Worm (Caenorhabditis elegans) whole organism, young adult: ENCODE results near the gene Y53C12A.8.

Source experiments
- B0019.2 ChIP-seq: fragments of 200-800 bp; sonication (Bioruptor generic); conservative IDR thresholded peaks from 2 replicates; pipeline ENCODE4 v1.3.6; 2022; ENCODE audit warnings: missing genetic modification reagents, missing genetic modification characterization, missing compliant biosample characterization
- B0035.1 ChIP-seq: sonication (generic microtip); optimal IDR thresholded peaks from 2 replicates; lab custom pipeline; 2016; ENCODE audit warnings: missing genetic modification characterization, mild to moderate bottlenecking, missing compliant biosample characterization, missing genotype, missing genetic modification reagents
- D2030.7 ChIP-seq: fragments of 200-800 bp; sonication (Bioruptor generic); IDR thresholded peaks from 2 replicates; pipeline ENCODE4 v1.3.6; 2022; ENCODE audit warnings: missing genetic modification reagents, missing genetic modification characterization, missing compliant biosample characterization
- F22D6.2 ChIP-seq: sonication (generic microtip); optimal IDR thresholded peaks from 2 replicates; lab custom pipeline; 2016; ENCODE audit warnings: mild to moderate bottlenecking, missing genetic modification characterization, missing compliant biosample characterization
- F33H1.4 ChIP-seq: fragments of 200-800 bp; sonication (Bioruptor generic); IDR thresholded peaks from 2 replicates; pipeline ENCODE4 v1.3.6; 2022; ENCODE audit warnings: missing genetic modification reagents, missing genetic modification characterization, missing compliant biosample characterization
- F49E8.2 ChIP-seq: sonication (generic microtip); optimal IDR thresholded peaks from 3 replicates; lab custom pipeline; 2017; ENCODE audit warnings: missing genetic modification characterization, mild to moderate bottlenecking, missing compliant biosample characterization, antibody characterized with exemption, moderate library complexity; ENCODE audit not compliant: insufficient read depth
- F52B5.7 ChIP-seq: sonication (generic microtip); optimal IDR thresholded peaks from 2 replicates; lab custom pipeline; 2016; ENCODE audit warnings: mild to moderate bottlenecking, missing genetic modification characterization, missing compliant biosample characterization
- Y53G8AR.9 ChIP-seq: fragments of 200-800 bp; sonication (Bioruptor generic); conservative IDR thresholded peaks from 2 replicates; pipeline ENCODE4 v1.3.6; 2022; ENCODE audit warnings: missing genetic modification reagents, missing genetic modification characterization, missing compliant biosample characterization
- akir-1 ChIP-seq: fragments of 200-800 bp; sonication (Bioruptor generic); optimal IDR thresholded peaks from 2 replicates; lab custom pipeline; 2018; ENCODE audit warnings: mild to moderate bottlenecking, missing genetic modification characterization, moderate library complexity, missing compliant biosample characterization
- ama-1 ChIP-seq, 3 experiments: fragments of 150-350 bp in 1 of 3; sonication (generic microtip) in 2 of 3; optimal IDR thresholded peaks; 2 replicates each; lab custom pipeline; 2014 to 2018; ENCODE audit warnings: missing biosample characterization in 2 of 3, missing genetic modification characterization in 2 of 3, missing genetic modification reagents in 2 of 3
- atf-7 ChIP-seq: sonication (generic microtip); optimal IDR thresholded peaks from 2 replicates; lab custom pipeline; 2017; ENCODE audit warnings: mild to moderate bottlenecking, missing genetic modification characterization, missing compliant biosample characterization
- athp-1 ChIP-seq: sonication (generic microtip); optimal IDR thresholded peaks from 2 replicates; lab custom pipeline; 2017; ENCODE audit warnings: mild to moderate bottlenecking, missing genetic modification characterization, missing compliant biosample characterization
- bed-1 ChIP-seq: fragments of 200-800 bp; sonication (Bioruptor generic); IDR thresholded peaks from 2 replicates; pipeline ENCODE4 v1.3.6; 2022; ENCODE audit warnings: missing genetic modification reagents, missing genetic modification characterization, missing compliant biosample characterization
- ceh-100 ChIP-seq: fragments of 200-800 bp; sonication (Bioruptor generic); IDR thresholded peaks from 2 replicates; pipeline ENCODE4 v1.3.6; 2022; ENCODE audit warnings: missing genetic modification reagents, missing genetic modification characterization, missing compliant biosample characterization
- ceh-27 ChIP-seq: fragments of 200-800 bp; sonication (Bioruptor generic); optimal IDR thresholded peaks from 2 replicates; lab custom pipeline; 2018; ENCODE audit warnings: mild to moderate bottlenecking, missing genetic modification characterization, moderate library complexity, missing compliant biosample characterization
- ceh-40 ChIP-seq: fragments of 200-800 bp; sonication (Bioruptor generic); IDR thresholded peaks from 2 replicates; pipeline ENCODE4 v1.3.6; 2022; ENCODE audit warnings: missing genetic modification characterization, missing compliant biosample characterization
- dox-1 ChIP-seq: fragments of 200-800 bp; sonication (Bioruptor generic); IDR thresholded peaks from 2 replicates; pipeline ENCODE4 v1.3.6; 2022; ENCODE audit warnings: missing genetic modification reagents, missing genetic modification characterization, missing compliant biosample characterization
- dpl-1 ChIP-seq: fragments of 150-350 bp; optimal IDR thresholded peaks from 2 replicates; lab custom pipeline; 2014; ENCODE audit warnings: missing biosample characterization, missing genetic modification reagents, missing genetic modification characterization
- efl-1 ChIP-seq: fragments of 150-350 bp; optimal IDR thresholded peaks from 2 replicates; lab custom pipeline; 2014; ENCODE audit warnings: missing biosample characterization, missing genetic modification reagents, missing genetic modification characterization
- gei-17 ChIP-seq: fragments of 200-800 bp; sonication (Bioruptor generic); optimal IDR thresholded peaks from 2 replicates; lab custom pipeline; 2018; ENCODE audit warnings: mild to moderate bottlenecking, missing genetic modification characterization, missing compliant biosample characterization
- let-607 ChIP-seq, 2 experiments: fragments of 200-800 bp in 1 of 2; sonication (Bioruptor generic) in 1 of 2; sonication (generic microtip) in 1 of 2; optimal IDR thresholded peaks; 2 replicates each; lab custom pipeline; 2016 to 2018; ENCODE audit warnings: mild to moderate bottlenecking in 2 of 2, missing compliant biosample characterization in 2 of 2, missing genetic modification characterization in 2 of 2, moderate library complexity in 2 of 2, missing genotype in 1 of 2
- lin-26 ChIP-seq: fragments of 200-800 bp; sonication (Bioruptor generic); IDR thresholded peaks from 2 replicates; pipeline ENCODE4 v1.3.6; 2022; ENCODE audit warnings: missing genetic modification reagents, missing genetic modification characterization, missing compliant biosample characterization
- lir-1 ChIP-seq: fragments of 200-800 bp; sonication (Bioruptor generic); conservative IDR thresholded peaks from 2 replicates; pipeline ENCODE4 v1.3.6; 2022; ENCODE audit warnings: missing genetic modification reagents, missing genetic modification characterization, missing compliant biosample characterization
- lsy-27 ChIP-seq: sonication (generic microtip); optimal IDR thresholded peaks from 2 replicates; lab custom pipeline; 2017; ENCODE audit warnings: missing genetic modification characterization, mild to moderate bottlenecking, missing compliant biosample characterization, antibody characterized with exemption, missing genotype, borderline replicate concordance; ENCODE audit not compliant: insufficient read depth
- mcd-1 ChIP-seq: fragments of 200-800 bp; sonication (Bioruptor generic); IDR thresholded peaks from 2 replicates; pipeline ENCODE4 v1.3.6; 2022; ENCODE audit warnings: missing genetic modification reagents, missing genetic modification characterization, missing compliant biosample characterization
- mes-4 ChIP-seq: sonication (generic microtip); optimal IDR thresholded peaks from 2 replicates; lab custom pipeline; 2016; ENCODE audit warnings: missing genotype, missing genetic modification characterization, missing compliant biosample characterization
- mxl-1 ChIP-seq: sonication (generic microtip); optimal IDR thresholded peaks from 2 replicates; lab custom pipeline; 2016; ENCODE audit warnings: missing genetic modification characterization, missing compliant biosample characterization
- nhr-120 ChIP-seq: fragments of 200-800 bp; sonication (Bioruptor generic); IDR thresholded peaks from 2 replicates; pipeline ENCODE4 v1.3.6; 2022; ENCODE audit warnings: missing genetic modification characterization, missing compliant biosample characterization
- nhr-27 ChIP-seq: fragments of 200-800 bp; sonication (Bioruptor generic); optimal IDR thresholded peaks from 2 replicates; lab custom pipeline; 2018; ENCODE audit warnings: mild to moderate bottlenecking, missing genetic modification characterization, moderate library complexity, missing compliant biosample characterization
- pbrm-1 ChIP-seq: fragments of 200-800 bp; sonication (Bioruptor generic); IDR thresholded peaks from 2 replicates; pipeline ENCODE4 v1.3.6; 2022; ENCODE audit warnings: missing genetic modification reagents, missing genetic modification characterization, missing compliant biosample characterization
- sea-2 ChIP-seq: fragments of 200-800 bp; sonication (Bioruptor generic); IDR thresholded peaks from 2 replicates; pipeline ENCODE4 v1.3.6; 2022; ENCODE audit warnings: missing genetic modification characterization, missing compliant biosample characterization
- snpc-1.3 ChIP-seq: sonication (generic microtip); optimal IDR thresholded peaks from 2 replicates; lab custom pipeline; 2017; ENCODE audit warnings: missing genetic modification characterization, mild to moderate bottlenecking, missing compliant biosample characterization, antibody characterized with exemption, moderate library complexity, missing genotype, missing genetic modification reagents; ENCODE audit not compliant: insufficient read depth
- snpc-4 ChIP-seq, 5 experiments: fragments of 150-350 bp in 1 of 5; sonication (generic microtip) in 4 of 5; optimal IDR thresholded peaks; 2 replicates each; lab custom pipeline; 2014 to 2018; ENCODE audit warnings: missing genetic modification characterization in 5 of 5, missing biosample characterization in 3 of 5, antibody characterized with exemption in 2 of 5, mild to moderate bottlenecking in 2 of 5, missing compliant biosample characterization in 2 of 5, missing genotype in 2 of 5, moderate library complexity in 2 of 5, missing genetic modification reagents in 1 of 5
- sptf-2 ChIP-seq: fragments of 200-800 bp; sonication (Bioruptor generic); optimal IDR thresholded peaks from 2 replicates; lab custom pipeline; 2018; ENCODE audit warnings: mild to moderate bottlenecking, missing genetic modification characterization, missing compliant biosample characterization
- tbp1 ChIP-seq: fragments of 200-800 bp; sonication (Bioruptor generic); optimal IDR thresholded peaks from 2 replicates; lab custom pipeline; 2018; ENCODE audit warnings: mild to moderate bottlenecking, missing genetic modification characterization, missing compliant biosample characterization
- unc-130 ChIP-seq: sonication (generic microtip); optimal IDR thresholded peaks from 2 replicates; lab custom pipeline; 2016; ENCODE audit warnings: missing genetic modification reagents, missing genetic modification characterization, missing compliant biosample characterization
- xnd-1 ChIP-seq: sonication (generic microtip); optimal IDR thresholded peaks from 2 replicates; lab custom pipeline; 2016; ENCODE audit warnings: missing genotype, missing genetic modification reagents, missing genetic modification characterization, missing compliant biosample characterization
- ztf-18 ChIP-seq: sonication (generic microtip); optimal IDR thresholded peaks from 2 replicates; lab custom pipeline; 2016; ENCODE audit warnings: missing genotype, mild to moderate bottlenecking, missing genetic modification characterization, missing compliant biosample characterization
- ztf-25 ChIP-seq: fragments of 200-800 bp; sonication (Bioruptor generic); IDR thresholded peaks from 2 replicates; pipeline ENCODE4 v1.3.6; 2022; ENCODE audit warnings: missing genetic modification reagents, missing genetic modification characterization, missing compliant biosample characterization
- ztf-28 ChIP-seq: fragments of 200-800 bp; sonication (Bioruptor generic); IDR thresholded peaks from 2 replicates; pipeline ENCODE4 v1.3.6; 2022; ENCODE audit warnings: missing genetic modification reagents, missing genetic modification characterization, missing compliant biosample characterization

Y53C12A.8 gene

ce11 chrII:9718631-9719252 is 18.5 kb upstream of the Y53C12A.8 start, which contains the start of gene Y53C12A.11 (continued):
- TF ChIP-seq D2030.7 = peak; percentile 90
- peak; percentile 60; the same call in 1 of the 2 replicates for TF ChIP-seq B0019.2 (GFP tag; lab: Robert Waterston, UW)

DNA sequence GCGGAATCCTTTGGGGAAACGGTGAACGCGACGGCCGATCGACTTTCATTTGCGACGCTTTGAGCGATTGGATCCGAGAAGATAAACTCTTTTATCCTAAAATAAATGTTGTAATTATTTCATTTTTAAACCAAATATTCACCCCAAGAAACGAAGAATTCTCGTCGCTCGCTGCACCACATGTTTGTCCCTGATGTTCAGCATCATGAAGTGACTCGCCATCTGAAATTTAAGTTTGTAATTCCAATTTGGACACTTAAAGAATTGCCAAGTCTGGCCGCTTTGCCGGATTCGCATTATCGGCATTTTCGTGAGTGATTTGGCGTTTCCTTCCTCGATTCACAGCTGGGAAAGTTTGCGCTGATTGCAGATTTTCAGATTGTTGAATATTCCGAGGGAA is 17.6 kb upstream of the Y53C12A.8 start, which contains the start of gene Y53C12A.6:
Gene Y53C12A.6, minus strand, starts transcription at position 101 of the 400 bp plus-strand sequence.
- TF ChIP-seq F52B5.7 (no peak), snpc-1.3 (tag; lab: Kevin White, UChicago) (no peak), ama-1 (optimal IDR thresholded peaks at IDR 0.05; lab: Kevin White, UChicago) (no peak), ama-1 (GFP tag; optimal IDR thresholded peaks at IDR 0.05; lab: Kevin White, UChicago) (no peak), mxl-1 (tag; lab: Kevin White, UChicago) (no peak), lin-26 (GFP tag; lab: Robert Waterston, UW) (no peak), lir-1 (GFP tag; lab: Robert Waterston, UW) (no peak), akir-1 (GFP tag; lab: Kevin White, UChicago) (no peak), mcd-1 (GFP tag; lab: Robert Waterston, UW) (no peak), atf-7 (tag; lab: Kevin White, UChicago) (no peak)

DNA sequence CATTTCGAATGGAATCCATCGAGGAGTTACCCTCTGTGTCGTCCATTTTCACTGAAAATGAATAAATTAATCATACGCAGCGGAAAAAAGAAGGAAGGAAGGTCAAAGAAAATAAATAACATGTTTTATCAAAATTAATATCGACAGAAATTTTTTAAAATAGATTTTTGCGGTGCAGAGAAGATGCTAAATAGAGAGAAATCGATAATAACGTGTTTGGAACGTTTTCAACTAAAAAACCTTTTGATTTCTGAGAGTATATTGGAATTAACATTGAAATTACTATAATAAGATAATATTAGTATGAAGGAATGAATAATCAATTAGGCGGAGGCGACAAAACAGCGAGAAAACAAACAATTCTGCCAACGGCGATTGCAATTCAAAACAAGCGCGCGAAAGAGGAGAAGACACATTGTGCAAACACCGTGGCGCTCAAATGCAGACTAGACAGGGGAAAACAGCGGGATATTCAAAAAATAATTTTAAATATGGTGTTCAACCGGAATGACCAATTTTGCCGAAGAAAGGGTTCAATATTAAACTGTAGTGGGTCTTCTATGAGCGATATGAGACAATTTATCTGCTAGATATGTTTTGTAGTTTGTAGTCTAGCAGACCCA is 16.3 kb upstream of the Y53C12A.8 start, which contains the start of gene wee-1.3:
Gene wee-1.3, minus strand, starts transcription at position 51 of the 623 bp plus-strand sequence.
- TF ChIP-seq gei-17 (GFP tag; lab: Kevin White, UChicago) = no peak
- no peak for TF ChIP-seq ztf-18
- peak; percentile 48 for TF ChIP-seq unc-130 (GFP tag; lab: Kevin White, UChicago)
- TF ChIP-seq F22D6.2 (tag; lab: Kevin White, UChicago) = no peak
- peak; percentile 54 for TF ChIP-seq F33H1.4 (GFP tag; lab: Robert Waterston, UW)
- no peak for TF ChIP-seq atf-7 (tag; lab: Kevin White, UChicago)
- no peak for TF ChIP-seq ceh-40 (GFP tag; lab: Robert Waterston, UW)
- no peak for TF ChIP-seq F49E8.2 (tag; lab: Kevin White, UChicago)
- peak; percentile 6 for TF ChIP-seq athp-1 (tag; lab: Kevin White, UChicago)
- TF ChIP-seq ztf-25 (GFP tag; lab: Robert Waterston, UW) = no peak
- TF ChIP-seq dox-1 (GFP tag; lab: Robert Waterston, UW) = peak; percentile 65
- no peak for TF ChIP-seq Y53G8AR.9 (GFP tag; lab: Robert Waterston, UW)
- TF ChIP-seq xnd-1 = peak; percentile 19
- TF ChIP-seq ztf-28 (GFP tag; lab: Robert Waterston, UW) = no peak
- TF ChIP-seq B0035.1 (tag; lab: Kevin White, UChicago) = no peak
- no peak for TF ChIP-seq sptf-2 (GFP tag; lab: Kevin White, UChicago)
- peak; percentile 92 for TF ChIP-seq efl-1 (GFP tag; lab: Kevin White, UChicago)
- peak; percentile 76 for TF ChIP-seq mcd-1 (GFP tag; lab: Robert Waterston, UW)
- TF ChIP-seq sea-2 = no peak
- peak; percentile 59 for TF ChIP-seq tbp1
- peak; percentile 48 for TF ChIP-seq ceh-27 (GFP tag; lab: Kevin White, UChicago)
- TF ChIP-seq mes-4 (tag; lab: Kevin White, UChicago) = no peak
- TF ChIP-seq let-607 (tag; optimal IDR thresholded peaks at IDR 0.05; lab: Kevin White, UChicago) = peak in 1 of 2 experiments; percentile 18
- no peak for TF ChIP-seq bed-1 (GFP tag; lab: Robert Waterston, UW)
- TF ChIP-seq pbrm-1 = peak; percentile 55; the same call in 1 of the 2 replicates
- TF ChIP-seq D2030.7 = 0 out of 2 replicates have a peak, but pooled peaks have one; percentile 33
- no peak for TF ChIP-seq mxl-1 (tag; lab: Kevin White, UChicago)
- TF ChIP-seq ama-1 (optimal IDR thresholded peaks at IDR 0.05; lab: Kevin White, UChicago) = no peak
- no peak for TF ChIP-seq ama-1 (GFP tag; optimal IDR thresholded peaks at IDR 0.05; lab: Kevin White, UChicago)
- TF ChIP-seq dpl-1 (GFP tag; lab: Kevin White, UChicago) = peak; percentile 93
- TF ChIP-seq nhr-120 (GFP tag; lab: Robert Waterston, UW) = no peak
- no peak for TF ChIP-seq lsy-27 (tag; lab: Kevin White, UChicago)
- no peak for TF ChIP-seq nhr-27 (tag; lab: Kevin White, UChicago)
- TF ChIP-seq snpc-4 (GFP tag; optimal IDR thresholded peaks at IDR 0.05; lab: Kevin White, UChicago) = no peak
- TF ChIP-seq snpc-4 (tag; optimal IDR thresholded peaks at IDR 0.05; lab: Kevin White, UChicago) = peak in 3 of 4 experiments; percentile 8 to 46 (median 45)
- peak; percentile 22; the same call in 1 of the 2 replicates for TF ChIP-seq ceh-100 (GFP tag; lab: Robert Waterston, UW)
